Fruit fly (Drosophila melanogaster): ENCODE results near the gene MED11.
A peak's percentile ranks its signal among the peaks of the same experiment; 100 is the strongest.

Gene MED11

DNA sequence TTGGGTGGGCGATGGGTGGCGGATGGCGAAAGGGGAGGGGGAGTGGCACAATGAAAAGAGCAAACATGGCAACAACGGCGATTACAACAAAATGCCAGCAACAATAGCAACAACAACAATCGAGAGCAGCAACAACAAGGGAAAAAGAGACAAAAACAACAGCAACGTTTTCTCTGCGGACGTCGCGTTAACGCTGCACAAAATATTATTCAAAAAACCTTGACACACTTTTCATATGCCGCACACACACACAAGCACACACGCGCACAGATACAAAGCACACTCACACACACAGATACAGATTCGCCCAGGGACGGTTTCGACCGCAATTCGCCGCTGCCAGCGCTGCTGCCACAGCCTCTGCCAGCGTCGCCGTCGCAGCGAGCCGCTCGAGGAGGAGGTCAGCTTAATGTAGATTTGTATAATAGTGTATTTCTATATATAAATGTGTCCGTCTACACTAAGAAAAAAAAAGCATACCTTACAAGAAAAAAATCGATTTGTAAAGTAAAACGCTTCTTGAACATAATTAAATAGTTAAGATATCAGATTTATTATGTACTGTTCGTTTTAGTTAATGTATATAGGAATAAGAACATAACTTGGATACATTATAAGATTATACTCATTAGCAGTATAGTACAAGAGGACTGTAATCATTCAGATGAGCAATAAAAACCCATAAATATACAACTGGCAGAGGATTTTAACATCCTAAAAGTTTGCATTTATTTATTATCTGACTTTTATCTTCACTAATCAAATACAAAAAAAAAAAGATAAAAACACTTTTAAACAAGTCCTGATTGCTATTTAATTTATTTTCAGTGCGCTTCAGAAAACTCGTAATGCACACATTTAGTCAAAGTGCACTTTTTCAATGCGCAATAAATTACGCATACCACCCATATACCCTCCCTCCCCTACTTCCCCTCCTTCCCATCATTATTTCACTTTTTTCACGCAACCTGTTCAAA, 36.3 kb downstream of the MED11 start (continued):
- TF ChIP-seq lilli (GFP tag; optimal IDR thresholded peaks at IDR 0.05), result peak; percentile 31
- no peak for TF ChIP-seq tup (GFP tag; optimal IDR thresholded peaks at IDR 0.05)
- no peak for TF ChIP-seq Usf (GFP tag; optimal IDR thresholded peaks at IDR 0.05)
- TF ChIP-seq br (optimal IDR thresholded peaks at IDR 0.05), result no peak
- TF ChIP-seq Dll (GFP tag; IDR thresholded peaks at IDR 0.05; ENCODE audit: partially characterized antibody), result no peak
- TF ChIP-seq CG10321 (GFP tag; IDR thresholded peaks at IDR 0.05), result 0 out of 2 replicates have a peak, but pooled peaks have one; percentile 33
- peak; percentile 15; the same call in 1 of the 2 replicates for TF ChIP-seq slbo (GFP tag; IDR thresholded peaks at IDR 0.05)
- TF ChIP-seq wdn (GFP tag; IDR thresholded peaks at IDR 0.05), result no peak
- TF ChIP-seq CG7271 (tag; optimal IDR thresholded peaks at IDR 0.05), result no peak
- TF ChIP-seq CG6854 (GFP tag; optimal IDR thresholded peaks at IDR 0.05), result peak; percentile 31
- TF ChIP-seq tin (GFP tag; optimal IDR thresholded peaks at IDR 0.05), result peak; percentile 32
- TF ChIP-seq CG7839 (tag; optimal IDR thresholded peaks at IDR 0.05), result peak; percentile 78
- no peak for TF ChIP-seq CG9797 (GFP tag; optimal IDR thresholded peaks at IDR 0.05)
- no peak for TF ChIP-seq cas (GFP tag; IDR thresholded peaks at IDR 0.05)
- peak; percentile 78 for TF ChIP-seq Ptx1 (GFP tag; IDR thresholded peaks at IDR 0.05)
- TF ChIP-seq CG1602 (GFP tag; optimal IDR thresholded peaks at IDR 0.05), result peak; percentile 3
- TF ChIP-seq CG7372 (GFP tag; IDR thresholded peaks at IDR 0.05), result no peak
- TF ChIP-seq CG15601 (tag; optimal IDR thresholded peaks at IDR 0.05), result no peak
- TF ChIP-seq Mrtf (GFP tag; IDR thresholded peaks at IDR 0.05), result 0 out of 3 replicates have a peak, but pooled peaks have one; percentile 34
- no peak for TF ChIP-seq ac (GFP tag; optimal IDR thresholded peaks at IDR 0.05)
- no peak for TF ChIP-seq Lim3 (GFP tag; IDR thresholded peaks at IDR 0.05)
- TF ChIP-seq CG2889 (GFP tag; IDR thresholded peaks at IDR 0.05), result no peak
- TF ChIP-seq fd102C (GFP tag; optimal IDR thresholded peaks at IDR 0.05), result no peak
- no peak for TF ChIP-seq HLH4C (GFP tag; IDR thresholded peaks at IDR 0.05; ENCODE audit: partially characterized antibody)
- peak; percentile 45; the same call in 2 of the 3 replicates for TF ChIP-seq sr (GFP tag; IDR thresholded peaks at IDR 0.05)
- no peak for TF ChIP-seq ash1 (GFP tag; optimal IDR thresholded peaks at IDR 0.05)
- TF ChIP-seq corto (GFP tag; optimal IDR thresholded peaks at IDR 0.05), result no peak
- peak; percentile 87 for TF ChIP-seq Sox102F (GFP tag; optimal IDR thresholded peaks at IDR 0.05)
- TF ChIP-seq CG9727 (GFP tag; optimal IDR thresholded peaks at IDR 0.05), result peak; percentile 41
- TF ChIP-seq CG18262 (tag; optimal IDR thresholded peaks at IDR 0.05), result peak; percentile 27
- no peak for TF ChIP-seq Dfd (GFP tag; optimal IDR thresholded peaks at IDR 0.05)
- TF ChIP-seq gem (tag; optimal IDR thresholded peaks at IDR 0.05), result peak; percentile 77
- peak; percentile 70 for TF ChIP-seq CG10209 (GFP tag; optimal IDR thresholded peaks at IDR 0.05)
- no peak for TF ChIP-seq Tbp (GFP tag; optimal IDR thresholded peaks at IDR 0.05)
- no peak for TF ChIP-seq CG34376 (GFP tag; optimal IDR thresholded peaks at IDR 0.05)
- TF ChIP-seq ind (GFP tag; optimal IDR thresholded peaks at IDR 0.05), result peak; percentile 17
- TF ChIP-seq chinmo (GFP tag; IDR thresholded peaks at IDR 0.05; ENCODE audit: partially characterized antibody), result peak; percentile 100
- no peak for TF ChIP-seq lab (GFP tag; optimal IDR thresholded peaks at IDR 0.05)
- peak; percentile 37 to 44 for TF ChIP-seq dpn (GFP tag; optimal IDR thresholded peaks at IDR 0.05)
- TF ChIP-seq twi (tag; optimal IDR thresholded peaks at IDR 0.05), result no peak
- TF ChIP-seq CG16815 (GFP tag; optimal IDR thresholded peaks at IDR 0.05), result no peak
- no peak for TF ChIP-seq CG3838 (GFP tag; optimal IDR thresholded peaks at IDR 0.05)
- TF ChIP-seq eve (GFP tag; optimal IDR thresholded peaks at IDR 0.05), result peak in 1 of 2 experiments; percentile 12
- TF ChIP-seq nmo (GFP tag; optimal IDR thresholded peaks at IDR 0.05), result peak; percentile 74
- peak; percentile 52; the same call in 1 of the 3 replicates for TF ChIP-seq ci (GFP tag; IDR thresholded peaks at IDR 0.05)
- no peak for TF ChIP-seq emc (GFP tag; optimal IDR thresholded peaks at IDR 0.05)
- TF ChIP-seq CG12769 (tag; optimal IDR thresholded peaks at IDR 0.05), result peak; percentile 85
- TF ChIP-seq D (optimal IDR thresholded peaks at IDR 0.05), result no peak
- no peak for TF ChIP-seq D (GFP tag; optimal IDR thresholded peaks at IDR 0.05)
